Fruit fly (Drosophila melanogaster) whole organism, adult: Measurements from ENCODE around the gene Lcp65Ab1.

Experiments used
- CG14711 ChIP-seq: fragments of 200-800 bp; sonication (Bioruptor generic); optimal IDR thresholded peaks from 2 replicates; lab custom pipeline; 2018; ENCODE audit warnings: missing biosample characterization, mild to moderate bottlenecking, missing genetic modification characterization, moderate library complexity
- CG7045 ChIP-seq: fragments of 200-800 bp; sonication (Bioruptor generic); optimal IDR thresholded peaks from 2 replicates; lab custom pipeline; 2017; ENCODE audit warnings: missing biosample characterization, mild to moderate bottlenecking, missing genetic modification characterization
- CG7101 ChIP-seq: fragments of 200-800 bp; sonication (Bioruptor generic); optimal IDR thresholded peaks from 2 replicates; lab custom pipeline; 2018; ENCODE audit warnings: missing biosample characterization, mild to moderate bottlenecking, missing genetic modification characterization, moderate library complexity
- Crg-1 ChIP-seq: fragments of 200-800 bp; sonication (Bioruptor generic); optimal IDR thresholded peaks from 2 replicates; lab custom pipeline; 2016; ENCODE audit warnings: missing biosample characterization, missing genetic modification characterization
- bab1 ChIP-seq: fragments of 200-800 bp; sonication (Bioruptor generic); optimal IDR thresholded peaks from 3 replicates; lab custom pipeline; 2019; ENCODE audit warnings: missing biosample characterization, mild to moderate bottlenecking, missing genetic modification characterization, moderate library complexity
- cic ChIP-seq: fragments of 200-800 bp; sonication (Bioruptor generic); optimal IDR thresholded peaks from 2 replicates; lab custom pipeline; 2017; ENCODE audit warnings: missing biosample characterization, mild to moderate bottlenecking, missing genetic modification characterization, moderate library complexity
- tj ChIP-seq: fragments of 200-800 bp; sonication (Bioruptor generic); optimal IDR thresholded peaks from 3 replicates; lab custom pipeline; 2017; ENCODE audit warnings: missing biosample characterization, mild to moderate bottlenecking, missing genetic modification characterization, moderate library complexity

DNA sequence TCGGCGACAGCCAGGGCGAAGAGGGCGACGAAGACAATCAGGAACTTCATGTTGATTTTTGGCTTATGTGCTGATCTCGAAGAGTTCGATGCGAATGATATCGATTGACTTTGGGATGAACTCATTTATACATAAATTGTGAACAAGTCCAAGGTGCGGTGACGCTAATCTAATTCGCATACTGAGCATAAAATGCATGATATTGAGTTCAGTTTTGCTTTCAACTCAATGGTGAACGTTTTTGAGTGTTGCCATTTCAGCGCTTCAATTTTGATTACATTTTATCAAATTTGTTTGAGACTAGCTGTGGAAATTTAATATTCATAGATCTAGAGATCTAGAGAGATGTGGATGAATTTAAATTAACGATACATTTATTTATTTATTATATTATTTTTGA lies 12.7 kb upstream of the Lcp65Ab1 start, which contains the start of gene Lcp65Af:
- TF ChIP-seq tj (GFP tag; lab: Kevin White, UChicago) (no peak), bab1 (GFP tag; lab: Kevin White, UChicago) (no peak), CG7045 (no peak), Crg-1 (GFP tag; lab: Kevin White, UChicago) (no peak), cic (GFP tag; lab: Kevin White, UChicago) (no peak), CG14711 (no peak), CG7101 (tag; lab: Kevin White, UChicago) (no peak)
